Worm (Caenorhabditis elegans) whole organism, L1 larva: ENCODE data around the gene Y38E10A.28.
A peak's percentile ranks its signal among the peaks of the same experiment; 100 is the strongest.

Experiments
- C04F5.9 ChIP-seq: sonication (generic microtip); optimal IDR thresholded peaks from 2 replicates; lab custom pipeline; 2016; ENCODE audit warnings: missing genetic modification characterization, missing compliant biosample characterization
- C34B4.2 ChIP-seq: sonication (generic microtip); optimal IDR thresholded peaks from 2 replicates; lab custom pipeline; 2017; ENCODE audit warnings: mild to moderate bottlenecking, missing genetic modification characterization, missing compliant biosample characterization
- Y116A8C.19 ChIP-seq: sonication (generic microtip); optimal IDR thresholded peaks from 2 replicates; lab custom pipeline; 2016; ENCODE audit warnings: missing compliant biosample characterization, missing genetic modification characterization, borderline replicate concordance
- ama-1 ChIP-seq: fragments of 150-350 bp; optimal IDR thresholded peaks from 2 replicates; lab custom pipeline; 2014
- ceh-8 ChIP-seq: fragments of 200-800 bp; sonication (Bioruptor generic); optimal IDR thresholded peaks from 2 replicates; lab custom pipeline; 2018; ENCODE audit warnings: mild to moderate bottlenecking, missing genetic modification characterization, moderate library complexity, missing compliant biosample characterization
- ceh-82 ChIP-seq, 3 experiments: fragments of 150-350 bp in 1 of 3; sonication (generic microtip) in 2 of 3; optimal IDR thresholded peaks; 2 replicates each; lab custom pipeline; 2014 to 2017; ENCODE audit warnings: missing biosample characterization in 3 of 3, missing genetic modification characterization in 3 of 3
- ceh-90 ChIP-seq: sonication (generic microtip); optimal IDR thresholded peaks from 2 replicates; lab custom pipeline; 2016; ENCODE audit warnings: missing genetic modification characterization, missing compliant biosample characterization
- efl-1 ChIP-seq, 4 experiments: fragments of 150-350 bp; optimal IDR thresholded peaks in 3 of 4; peaks in 1 of 4; 1 replicate in 1 of 4; 2 replicates in 3 of 4; lab custom pipeline; 2014; ENCODE audit warnings: missing biosample characterization in 2 of 4, missing genetic modification characterization in 2 of 4, missing genetic modification reagents in 2 of 4
- elt-2 ChIP-seq: sonication (generic microtip); optimal IDR thresholded peaks from 2 replicates; lab custom pipeline; 2016; ENCODE audit warnings: missing genetic modification characterization, mild to moderate bottlenecking, inconsistent platforms, missing compliant biosample characterization, missing genetic modification reagents
- ets-5 ChIP-seq: fragments of 200-800 bp; sonication (Bioruptor generic); IDR thresholded peaks from 2 replicates; pipeline ENCODE4 v1.3.6; 2022; ENCODE audit warnings: missing genetic modification characterization, missing compliant biosample characterization
- fkh-10 ChIP-seq: sonication (generic microtip); optimal IDR thresholded peaks from 2 replicates; lab custom pipeline; 2017; ENCODE audit warnings: missing biosample characterization, missing genetic modification reagents, missing genetic modification characterization
- fkh-8 ChIP-seq: sonication (generic microtip); optimal IDR thresholded peaks from 2 replicates; lab custom pipeline; 2016; ENCODE audit warnings: mild to moderate bottlenecking, missing genetic modification characterization, missing compliant biosample characterization
- grh-1 ChIP-seq: fragments of 200-800 bp; sonication (Bioruptor generic); IDR thresholded peaks from 2 replicates; pipeline ENCODE4 v1.3.6; 2022; ENCODE audit warnings: missing genetic modification reagents, missing genetic modification characterization, missing compliant biosample characterization
- hlh-17 ChIP-seq: fragments of 200-800 bp; sonication (Bioruptor generic); optimal IDR thresholded peaks from 2 replicates; lab custom pipeline; 2018; ENCODE audit warnings: missing genetic modification characterization, mild to moderate bottlenecking, missing compliant biosample characterization, moderate library complexity, borderline replicate concordance
- hlh-4 ChIP-seq: sonication (generic microtip); optimal IDR thresholded peaks from 2 replicates; lab custom pipeline; 2016; ENCODE audit warnings: mild to moderate bottlenecking, missing genetic modification characterization, missing compliant biosample characterization
- irx-1 ChIP-seq: sonication (generic microtip); optimal IDR thresholded peaks from 2 replicates; lab custom pipeline; 2016; ENCODE audit warnings: missing genetic modification characterization, missing compliant biosample characterization
- isw-1 ChIP-seq: fragments of 200-800 bp; sonication (Bioruptor generic); IDR thresholded peaks from 2 replicates; pipeline ENCODE4 v1.3.6; 2022; ENCODE audit warnings: missing genetic modification characterization, missing compliant biosample characterization
- jun-1 ChIP-seq: fragments of 150-350 bp; optimal IDR thresholded peaks from 2 replicates; lab custom pipeline; 2014; ENCODE audit warnings: missing biosample characterization, missing genetic modification reagents, missing genetic modification characterization
- lin-14 ChIP-seq: fragments of 200-800 bp; sonication (Bioruptor generic); optimal IDR thresholded peaks from 2 replicates; lab custom pipeline; 2018; ENCODE audit warnings: mild to moderate bottlenecking, missing genetic modification characterization, moderate library complexity, missing compliant biosample characterization
- lin-15B ChIP-seq: fragments of 150-350 bp; sonication (generic microtip); optimal IDR thresholded peaks from 3 replicates; lab custom pipeline; 2014; ENCODE audit warnings: missing biosample characterization, missing genetic modification characterization
- lin-39 ChIP-seq: fragments of 150-350 bp; optimal IDR thresholded peaks from 2 replicates; lab custom pipeline; 2014; ENCODE audit warnings: missing biosample characterization, missing genetic modification reagents, missing genetic modification characterization
- lir-3 ChIP-seq: sonication (generic microtip); optimal IDR thresholded peaks from 2 replicates; lab custom pipeline; 2016; ENCODE audit warnings: mild to moderate bottlenecking, missing genetic modification characterization, moderate library complexity, missing compliant biosample characterization; ENCODE audit not compliant: poor library complexity
- lsy-2 ChIP-seq, 2 experiments: fragments of 150-350 bp; optimal IDR thresholded peaks; 2 replicates each; lab custom pipeline; 2014; ENCODE audit warnings: missing biosample characterization in 2 of 2, missing genetic modification characterization in 2 of 2
- mab-9 ChIP-seq: fragments of 200-800 bp; sonication (Bioruptor generic); IDR thresholded peaks from 2 replicates; pipeline ENCODE4 v1.3.6; 2022; ENCODE audit warnings: missing genetic modification reagents, missing genetic modification characterization, missing compliant biosample characterization
- mdl-1 ChIP-seq, 2 experiments: fragments of 150-350 bp; optimal IDR thresholded peaks; 2 replicates each; lab custom pipeline; 2014 to 2017; ENCODE audit warnings: missing biosample characterization in 2 of 2, missing genetic modification characterization in 2 of 2, inconsistent platforms in 1 of 2
- mef-2 ChIP-seq: fragments of 150-350 bp; optimal IDR thresholded peaks from 2 replicates; lab custom pipeline; 2014; ENCODE audit warnings: missing biosample characterization, missing genetic modification characterization
- mep-1 ChIP-seq: fragments of 150-350 bp; optimal IDR thresholded peaks from 2 replicates; lab custom pipeline; 2014; ENCODE audit warnings: missing biosample characterization, missing genetic modification characterization
- nhr-11 ChIP-seq: fragments of 150-350 bp; optimal IDR thresholded peaks from 2 replicates; lab custom pipeline; 2014; ENCODE audit warnings: missing biosample characterization, missing genetic modification characterization
- nhr-237 ChIP-seq: fragments of 150-350 bp; optimal IDR thresholded peaks from 2 replicates; lab custom pipeline; 2014; ENCODE audit warnings: missing biosample characterization, missing genetic modification characterization
- nhr-47 ChIP-seq: sonication (generic microtip); optimal IDR thresholded peaks from 2 replicates; lab custom pipeline; 2016; ENCODE audit warnings: mild to moderate bottlenecking, missing genetic modification characterization, moderate library complexity, missing compliant biosample characterization
- nhr-76 ChIP-seq: sonication (generic microtip); optimal IDR thresholded peaks from 2 replicates; lab custom pipeline; 2017; ENCODE audit warnings: missing biosample characterization, missing genetic modification characterization
- nhr-77 ChIP-seq: fragments of 150-350 bp; optimal IDR thresholded peaks from 2 replicates; lab custom pipeline; 2014; ENCODE audit warnings: missing biosample characterization, missing genetic modification characterization
- nhr-84 ChIP-seq: sonication (generic microtip); optimal IDR thresholded peaks from 2 replicates; lab custom pipeline; 2017; ENCODE audit warnings: missing biosample characterization, missing genetic modification characterization
- nhr-85 ChIP-seq: sonication (generic microtip); peaks from one replicate; lab custom pipeline; 2016; ENCODE audit warnings: missing genetic modification characterization, inconsistent platforms, missing compliant biosample characterization
- nhr-90 ChIP-seq: sonication (generic microtip); optimal IDR thresholded peaks from 2 replicates; lab custom pipeline; 2016; ENCODE audit warnings: mild to moderate bottlenecking, missing genetic modification characterization, missing compliant biosample characterization; ENCODE audit not compliant: poor library complexity
- pax-3 ChIP-seq: fragments of 200-800 bp; sonication (Bioruptor generic); optimal IDR thresholded peaks from 2 replicates; lab custom pipeline; 2018; ENCODE audit warnings: mild to moderate bottlenecking, missing genetic modification characterization, moderate library complexity, missing compliant biosample characterization
- rnt-1 ChIP-seq: sonication (generic microtip); optimal IDR thresholded peaks from 2 replicates; lab custom pipeline; 2016; ENCODE audit warnings: mild to moderate bottlenecking, missing genetic modification characterization, moderate library complexity, missing compliant biosample characterization
- skn-1 ChIP-seq: fragments of 150-350 bp; optimal IDR thresholded peaks from 2 replicates; lab custom pipeline; 2014; ENCODE audit warnings: missing biosample characterization, missing genetic modification characterization
- snpc-4 ChIP-seq: fragments of 150-350 bp; optimal IDR thresholded peaks from 2 replicates; lab custom pipeline; 2014; ENCODE audit warnings: missing biosample characterization, missing genetic modification characterization
- snu-23 ChIP-seq: sonication (generic microtip); optimal IDR thresholded peaks from 2 replicates; lab custom pipeline; 2016; ENCODE audit warnings: missing genetic modification characterization, missing compliant biosample characterization
- sup-37 ChIP-seq: fragments of 200-800 bp; sonication (Bioruptor generic); optimal IDR thresholded peaks from 2 replicates; lab custom pipeline; 2018; ENCODE audit warnings: mild to moderate bottlenecking, missing genetic modification characterization, missing compliant biosample characterization
- swsn-7 ChIP-seq: sonication (generic microtip); optimal IDR thresholded peaks from 2 replicates; lab custom pipeline; 2016; ENCODE audit warnings: missing genetic modification characterization, missing compliant biosample characterization
- zip-4 ChIP-seq: fragments of 200-800 bp; sonication (Bioruptor generic); optimal IDR thresholded peaks from 2 replicates; lab custom pipeline; 2018; ENCODE audit warnings: mild to moderate bottlenecking, missing genetic modification characterization, moderate library complexity, missing compliant biosample characterization
- ztf-4 ChIP-seq: fragments of 150-350 bp; optimal IDR thresholded peaks from 2 replicates; lab custom pipeline; 2014; ENCODE audit warnings: missing biosample characterization, missing genetic modification characterization

Gene Y38E10A.28

ce11 chrII:12677975-12678866, 48.7 kb downstream of the Y38E10A.28 start (continued):
- 0 out of 2 replicates have a peak, but pooled peaks have one; percentile 36 for TF ChIP-seq grh-1 (GFP tag; lab: Robert Waterston, UW)
- TF ChIP-seq zip-4, result peak; percentile 8
- TF ChIP-seq nhr-11 (tag; lab: Kevin White, UChicago), result peak; percentile 57
- TF ChIP-seq mdl-1 (tag; optimal IDR thresholded peaks at IDR 0.05; lab: Kevin White, UChicago), result peak in 1 of 2 experiments; percentile 42
- TF ChIP-seq fkh-10, result no peak
- peak; percentile 49 for TF ChIP-seq elt-2
- peak; percentile 98 for TF ChIP-seq rnt-1 (tag; lab: Kevin White, UChicago)
- peak; percentile 77 for TF ChIP-seq skn-1 (tag; lab: Kevin White, UChicago)
- no peak for TF ChIP-seq mef-2 (tag; lab: Kevin White, UChicago)
- TF ChIP-seq nhr-90 (tag; lab: Kevin White, UChicago), result peak; percentile 90
- peak; percentile 78 to 89 for TF ChIP-seq lsy-2 (tag; optimal IDR thresholded peaks at IDR 0.05; lab: Kevin White, UChicago)
- TF ChIP-seq Y116A8C.19 (tag; lab: Kevin White, UChicago), result peak; percentile 38
- peak; percentile 88 for TF ChIP-seq snu-23 (GFP tag; lab: Kevin White, UChicago)
- TF ChIP-seq C04F5.9 (tag; lab: Kevin White, UChicago), result peak; percentile 22
- TF ChIP-seq lir-3 (tag; lab: Kevin White, UChicago), result peak; percentile 92
- peak; percentile 90 for TF ChIP-seq lin-14 (GFP tag; lab: Kevin White, UChicago)
- TF ChIP-seq ets-5 (GFP tag; lab: Robert Waterston, UW), result no peak
- no peak for TF ChIP-seq nhr-84 (tag; lab: Kevin White, UChicago)
- TF ChIP-seq hlh-17, result no peak
- no peak for TF ChIP-seq nhr-76 (tag; lab: Kevin White, UChicago)
- TF ChIP-seq swsn-7, result peak; percentile 74
- peak; percentile 61 for TF ChIP-seq nhr-237 (tag; lab: Kevin White, UChicago)
- peak; percentile 74 for TF ChIP-seq pax-3 (tag; lab: Kevin White, UChicago)
- TF ChIP-seq irx-1, result peak; percentile 88
- TF ChIP-seq ceh-82 (tag; optimal IDR thresholded peaks at IDR 0.05; lab: Kevin White, UChicago), result peak; percentile 65 to 82 (median 74)
- TF ChIP-seq fkh-8 (tag; lab: Kevin White, UChicago), result peak; percentile 78
- TF ChIP-seq isw-1 (GFP tag; lab: Robert Waterston, UW), result peak; percentile 69
- TF ChIP-seq lin-39 (tag; lab: Kevin White, UChicago), result peak; percentile 40
- peak; percentile 94 for TF ChIP-seq nhr-85 (tag; lab: Kevin White, UChicago)
- TF ChIP-seq jun-1, result peak; percentile 48
- TF ChIP-seq snpc-4 (tag; lab: Kevin White, UChicago), result peak; percentile 72
- no peak for TF ChIP-seq ztf-4 (tag; lab: Kevin White, UChicago)
- no peak for TF ChIP-seq mab-9
- peak; percentile 88 for TF ChIP-seq ceh-90 (tag; lab: Kevin White, UChicago)
- TF ChIP-seq C34B4.2 (tag; lab: Kevin White, UChicago), result no peak
- TF ChIP-seq nhr-47 (tag; lab: Kevin White, UChicago), result peak; percentile 89
- peak; percentile 26 for TF ChIP-seq nhr-77 (tag; lab: Kevin White, UChicago)
- TF ChIP-seq sup-37 (GFP tag; lab: Kevin White, UChicago), result peak; percentile 14
- TF ChIP-seq hlh-4 (tag; lab: Kevin White, UChicago), result no peak
- TF ChIP-seq lin-15B, result peak; percentile 89
- no peak for TF ChIP-seq ama-1
- TF ChIP-seq efl-1 (optimal IDR thresholded peaks at IDR 0.05; lab: Kevin White, UChicago), result peak; percentile 75 to 88
- TF ChIP-seq efl-1 (GFP tag; optimal IDR thresholded peaks at IDR 0.05 in 1 of 2; lab: Kevin White, UChicago), result peak; percentile 89 to 99
- TF ChIP-seq ceh-8 (GFP tag; lab: Kevin White, UChicago), result peak; percentile 6
- peak; percentile 94 for TF ChIP-seq mep-1 (tag; lab: Kevin White, UChicago)
